Worm (Caenorhabditis elegans) whole organism, L3 larva: ENCODE data around the gene let-99.

ENCODE experiments used
- R02D3.7 ChIP-seq: fragments of 150-350 bp; optimal IDR thresholded peaks from 2 replicates; lab custom pipeline; 2014; ENCODE audit warnings: missing biosample characterization, missing genetic modification characterization
- ZK546.5 ChIP-seq: sonication (generic microtip); optimal IDR thresholded peaks from 2 replicates; lab custom pipeline; 2017; ENCODE audit warnings: missing biosample characterization, missing genetic modification characterization
- aly-2 ChIP-seq: fragments of 150-350 bp; optimal IDR thresholded peaks from 2 replicates; lab custom pipeline; 2014; ENCODE audit warnings: missing biosample characterization, missing genetic modification characterization
- ceh-16 ChIP-seq: sonication (generic microtip); optimal IDR thresholded peaks from 2 replicates; lab custom pipeline; 2017; ENCODE audit warnings: missing biosample characterization, missing genetic modification characterization
- ceh-82 ChIP-seq: fragments of 150-350 bp; optimal IDR thresholded peaks from 2 replicates; lab custom pipeline; 2014; ENCODE audit warnings: missing biosample characterization, missing genetic modification characterization
- ceh-9 ChIP-seq: sonication (generic microtip); optimal IDR thresholded peaks from 2 replicates; lab custom pipeline; 2018; ENCODE audit warnings: missing biosample characterization, missing genetic modification characterization
- daf-12 ChIP-seq: fragments of 150-350 bp; optimal IDR thresholded peaks from 2 replicates; lab custom pipeline; 2014; ENCODE audit warnings: missing biosample characterization, missing genetic modification reagents, missing genetic modification characterization
- egl-27 ChIP-seq: sonication (generic microtip); optimal IDR thresholded peaks from 4 replicates; lab custom pipeline; 2017; ENCODE audit warnings: missing biosample characterization, missing genetic modification reagents, missing genetic modification characterization
- egl-5 ChIP-seq: fragments of 150-350 bp; optimal IDR thresholded peaks from 2 replicates; lab custom pipeline; 2017; ENCODE audit warnings: missing biosample characterization, missing genetic modification reagents, missing genetic modification characterization, inconsistent platforms
- elt-1 ChIP-seq: fragments of 150-350 bp; optimal IDR thresholded peaks from 2 replicates; lab custom pipeline; 2014; ENCODE audit warnings: missing biosample characterization, missing genetic modification characterization
- elt-2 ChIP-seq: sonication (generic microtip); optimal IDR thresholded peaks from 2 replicates; lab custom pipeline; 2016; ENCODE audit warnings: missing genetic modification reagents, mild to moderate bottlenecking, missing genetic modification characterization, missing compliant biosample characterization
- elt-3 ChIP-seq, 3 experiments: fragments of 150-350 bp in 1 of 3; sonication (generic microtip) in 2 of 3; optimal IDR thresholded peaks; 2 replicates in 2 of 3; 4 replicates in 1 of 3; lab custom pipeline; 2014 to 2017; ENCODE audit warnings: missing biosample characterization in 3 of 3, missing genetic modification characterization in 3 of 3
- eor-1 ChIP-seq, 2 experiments: fragments of 150-350 bp; optimal IDR thresholded peaks; 2 replicates each; lab custom pipeline; 2014 to 2018; ENCODE audit warnings: missing biosample characterization in 2 of 2, missing genetic modification characterization in 2 of 2
- fkh-10 ChIP-seq: sonication (generic microtip); optimal IDR thresholded peaks from 2 replicates; lab custom pipeline; 2017; ENCODE audit warnings: missing biosample characterization, missing genetic modification reagents, missing genetic modification characterization
- fkh-2 ChIP-seq: fragments of 150-350 bp; optimal IDR thresholded peaks from 2 replicates; lab custom pipeline; 2014; ENCODE audit warnings: missing biosample characterization, missing genetic modification reagents, missing genetic modification characterization
- hmg-11 ChIP-seq: sonication (generic microtip); optimal IDR thresholded peaks from 2 replicates; lab custom pipeline; 2016; ENCODE audit warnings: missing genetic modification characterization, missing compliant biosample characterization
- lin-15B ChIP-seq: fragments of 150-350 bp; optimal IDR thresholded peaks from 2 replicates; lab custom pipeline; 2014; ENCODE audit warnings: missing biosample characterization, missing genetic modification characterization
- lsy-12 ChIP-seq: sonication (generic microtip); optimal IDR thresholded peaks from 2 replicates; lab custom pipeline; 2016; ENCODE audit warnings: mild to moderate bottlenecking, missing genetic modification characterization, missing compliant biosample characterization
- mdl-1 ChIP-seq: fragments of 150-350 bp; optimal IDR thresholded peaks from 2 replicates; lab custom pipeline; 2014; ENCODE audit warnings: missing biosample characterization, missing genetic modification characterization
- nfya-1 ChIP-seq: sonication (generic microtip); optimal IDR thresholded peaks from 2 replicates; lab custom pipeline; 2017; ENCODE audit warnings: missing genetic modification characterization, mild to moderate bottlenecking, missing compliant biosample characterization, antibody characterized with exemption, moderate library complexity; ENCODE audit not compliant: insufficient read depth
- nhr-11 ChIP-seq: fragments of 150-350 bp; optimal IDR thresholded peaks from 2 replicates; lab custom pipeline; 2014; ENCODE audit warnings: missing biosample characterization, missing genetic modification characterization
- nhr-12 ChIP-seq: fragments of 150-350 bp; optimal IDR thresholded peaks from 2 replicates; lab custom pipeline; 2014; ENCODE audit warnings: missing biosample characterization, missing genetic modification characterization
- nhr-28 ChIP-seq: fragments of 150-350 bp; optimal IDR thresholded peaks from 2 replicates; lab custom pipeline; 2014; ENCODE audit warnings: missing biosample characterization, missing genetic modification characterization
- nhr-43 ChIP-seq: sonication (generic microtip); optimal IDR thresholded peaks from 2 replicates; lab custom pipeline; 2016; ENCODE audit warnings: mild to moderate bottlenecking, missing genetic modification characterization, missing compliant biosample characterization; ENCODE audit not compliant: poor library complexity, severe bottlenecking
- nhr-76 ChIP-seq: fragments of 150-350 bp; sonication (generic microtip); optimal IDR thresholded peaks from 5 replicates; lab custom pipeline; 2014; ENCODE audit warnings: missing biosample characterization, missing genetic modification characterization
- pqm-1 ChIP-seq: fragments of 150-350 bp; optimal IDR thresholded peaks from 2 replicates; lab custom pipeline; 2017; ENCODE audit warnings: missing biosample characterization, missing genetic modification characterization, inconsistent platforms
- skn-1 ChIP-seq: fragments of 150-350 bp; optimal IDR thresholded peaks from 2 replicates; lab custom pipeline; 2014; ENCODE audit warnings: missing biosample characterization, missing genetic modification characterization
- snpc-4 ChIP-seq: fragments of 150-350 bp; optimal IDR thresholded peaks from 2 replicates; lab custom pipeline; 2014; ENCODE audit warnings: missing biosample characterization, missing genetic modification characterization
- tbx-2 ChIP-seq: sonication (generic microtip); optimal IDR thresholded peaks from 2 replicates; lab custom pipeline; 2016; ENCODE audit warnings: mild to moderate bottlenecking, missing genetic modification characterization, missing compliant biosample characterization
- unc-39 ChIP-seq: sonication (generic microtip); optimal IDR thresholded peaks from 4 replicates; lab custom pipeline; 2017; ENCODE audit warnings: missing biosample characterization, missing genetic modification characterization
- zag-1 ChIP-seq: fragments of 150-350 bp; optimal IDR thresholded peaks from 2 replicates; lab custom pipeline; 2014; ENCODE audit warnings: missing biosample characterization, missing genetic modification characterization
- ztf-11 ChIP-seq: fragments of 150-350 bp; optimal IDR thresholded peaks from 2 replicates; lab custom pipeline; 2014; ENCODE audit warnings: missing biosample characterization, missing genetic modification characterization

The let-99 gene

DNA sequence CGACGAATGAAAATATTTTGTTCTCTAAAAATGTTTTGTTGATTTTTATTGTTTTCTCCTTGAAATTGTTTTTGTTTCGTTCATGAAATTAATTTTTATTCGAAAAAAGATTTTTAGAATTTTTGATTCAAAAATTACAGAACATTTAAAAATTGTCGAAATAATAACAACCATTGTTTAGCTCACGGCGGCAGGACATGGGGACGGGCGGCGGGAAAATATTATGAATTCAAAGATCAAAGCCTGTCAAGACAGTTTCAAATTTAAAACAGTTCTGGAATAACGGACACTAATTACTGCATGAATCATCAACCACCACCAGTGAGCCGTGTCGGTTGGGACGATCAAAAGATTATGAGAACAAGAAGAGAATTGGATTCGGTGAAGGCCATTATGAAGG, 7.1 kb upstream of the let-99 start, which contains the start of gene snb-7:
TSS of gene snb-7 (plus strand) at position 301 of the 400 bp plus-strand sequence.
- TF ChIP-seq elt-3 (tag; optimal IDR thresholded peaks at IDR 0.05; lab: Kevin White, UChicago) (no peak), hmg-11 (tag; lab: Kevin White, UChicago) (no peak), zag-1 (no peak)

DNA sequence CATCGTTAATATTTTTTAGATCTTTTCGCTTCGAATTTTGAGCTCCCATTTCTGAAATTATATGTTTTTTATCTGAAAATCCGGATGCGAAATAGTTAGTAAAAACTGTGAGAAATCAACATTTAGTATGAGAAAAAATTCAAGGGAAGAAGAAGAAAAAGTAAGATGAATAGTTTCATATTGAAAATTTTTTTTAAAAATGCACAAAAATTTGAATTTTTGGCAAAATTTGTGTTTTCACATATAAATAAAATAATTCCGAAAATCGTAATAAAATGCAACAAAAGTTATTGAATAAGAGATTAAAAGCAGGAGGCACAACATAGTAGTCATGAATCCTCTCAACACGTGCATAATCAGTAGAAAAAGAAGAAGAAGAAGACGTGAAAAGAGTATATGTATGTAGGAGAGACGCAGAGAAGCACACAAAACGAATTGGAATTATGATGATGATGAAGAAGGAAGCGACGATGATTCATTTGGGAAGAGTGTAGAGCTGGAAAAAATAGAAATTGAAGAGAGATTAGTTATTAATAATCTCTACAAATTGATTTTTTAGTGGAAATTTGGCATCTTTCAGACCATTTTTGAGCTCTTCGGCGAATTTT, 1.6 kb upstream of the let-99 start, which contains the start of gene eak-7:
TSS of gene eak-7 (minus strand) at position 51 of the 608 bp plus-strand sequence.
- TF ChIP-seq snpc-4, result no peak
- no peak for TF ChIP-seq fkh-2
- TF ChIP-seq lsy-12 (tag; lab: Kevin White, UChicago), result no peak
- no peak for TF ChIP-seq ZK546.5 (tag; lab: Kevin White, UChicago)
- no peak for TF ChIP-seq elt-2 (tag; lab: Kevin White, UChicago)
- no peak for TF ChIP-seq nhr-28 (tag; lab: Kevin White, UChicago)
- no peak for TF ChIP-seq zag-1
- TF ChIP-seq aly-2 (tag; lab: Kevin White, UChicago), result no peak
- TF ChIP-seq nfya-1 (tag; lab: Kevin White, UChicago), result no peak
- no peak for TF ChIP-seq nhr-12 (tag; lab: Kevin White, UChicago)
- TF ChIP-seq lin-15B (tag; lab: Kevin White, UChicago), result no peak
- TF ChIP-seq nhr-11 (tag; lab: Kevin White, UChicago), result no peak
- TF ChIP-seq R02D3.7, result no peak
- TF ChIP-seq hmg-11 (tag; lab: Kevin White, UChicago), result no peak
- TF ChIP-seq unc-39 (tag; lab: Kevin White, UChicago), result no peak
- TF ChIP-seq ceh-9, result no peak
- TF ChIP-seq fkh-10 (GFP tag; lab: Kevin White, UChicago), result no peak
- no peak for TF ChIP-seq ceh-16
- TF ChIP-seq egl-27 (tag; lab: Kevin White, UChicago), result no peak

DNA sequence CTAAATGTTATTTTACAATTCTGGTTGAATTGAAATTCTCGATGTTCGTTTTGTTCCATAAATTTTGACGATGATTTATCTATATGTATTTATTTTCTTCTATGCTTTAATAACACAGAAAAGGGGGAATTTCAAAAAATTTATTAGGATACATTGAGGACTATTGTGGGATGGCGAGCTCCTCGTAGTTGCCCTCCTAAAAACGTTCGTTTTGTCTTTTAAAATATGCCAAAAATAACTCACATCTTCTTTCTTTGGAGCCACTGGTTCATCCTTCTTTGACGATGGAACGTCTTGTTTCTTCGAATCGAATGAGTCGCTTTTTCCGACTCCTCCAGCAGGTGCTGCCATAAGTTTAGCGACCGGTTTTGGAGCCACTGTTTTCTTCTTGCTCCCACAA, 2.9 kb downstream of the let-99 start:
- TF ChIP-seq egl-5 (tag; lab: Kevin White, UChicago), result no peak
- no peak for TF ChIP-seq nhr-28 (tag; lab: Kevin White, UChicago)
- TF ChIP-seq fkh-10 (GFP tag; lab: Kevin White, UChicago), result no peak
- no peak for TF ChIP-seq hmg-11 (tag; lab: Kevin White, UChicago)
- no peak for TF ChIP-seq pqm-1
- TF ChIP-seq mdl-1 (tag; lab: Kevin White, UChicago), result no peak
- no peak for TF ChIP-seq ztf-11 (tag; lab: Kevin White, UChicago)

DNA sequence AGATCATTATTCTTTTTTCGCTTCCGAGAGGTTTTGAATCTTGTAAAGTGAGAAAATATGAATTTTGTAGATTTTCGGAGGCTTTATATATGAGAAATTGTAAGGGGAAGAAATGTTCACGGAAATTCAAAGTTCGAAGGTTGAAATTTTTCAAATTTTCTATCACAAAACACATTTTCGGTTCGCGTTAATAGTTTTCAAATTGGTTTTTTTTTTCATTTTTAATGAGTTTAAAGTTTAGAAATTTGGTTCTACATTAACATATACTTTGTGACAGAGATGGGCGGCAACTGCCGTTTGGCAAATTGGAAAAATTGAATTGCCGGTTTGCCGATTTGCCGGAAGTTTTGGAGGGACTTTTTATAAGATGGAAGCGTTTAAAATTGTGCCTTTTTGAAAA, 3.4 kb downstream of the let-99 start, which contains the start of gene K08E7.4:
TSS of gene K08E7.4 (minus strand) at position 101 of the 400 bp plus-strand sequence.
- no peak for TF ChIP-seq elt-3 (tag; optimal IDR thresholded peaks at IDR 0.05; lab: Kevin White, UChicago)

DNA sequence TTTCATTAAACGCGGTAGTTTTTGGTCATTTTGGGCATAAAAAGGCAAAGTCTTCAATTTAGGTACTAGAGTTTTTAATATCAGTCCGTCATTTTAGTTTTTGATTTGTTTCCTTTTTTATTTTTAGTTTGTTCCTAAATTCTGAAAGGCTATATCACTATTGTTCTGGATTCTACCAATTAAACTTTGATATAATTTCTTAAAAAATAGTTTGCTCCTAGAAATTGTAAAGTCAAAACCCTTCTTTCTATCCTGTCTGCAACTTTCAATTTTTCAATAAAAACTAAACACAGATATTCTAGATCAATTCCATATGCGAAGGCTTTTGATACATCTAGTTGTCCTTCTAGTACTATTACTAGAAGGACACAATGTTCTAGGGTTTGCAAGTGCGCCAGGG, 5.4 kb downstream of the let-99 start, which contains the start of gene K08E7.5:
TSS of gene K08E7.5 (plus strand) at position 301 of the 400 bp plus-strand sequence.
- TF ChIP-seq skn-1 (tag; lab: Kevin White, UChicago) (no peak), tbx-2 (tag; lab: Kevin White, UChicago) (no peak), fkh-2 (no peak), elt-1 (tag; lab: Kevin White, UChicago) (no peak), ceh-82 (tag; lab: Kevin White, UChicago) (no peak), nhr-76 (tag; lab: Kevin White, UChicago) (no peak), elt-3 (tag; optimal IDR thresholded peaks at IDR 0.05; lab: Kevin White, UChicago) (no peak), daf-12 (tag; lab: Kevin White, UChicago) (no peak), unc-39 (tag; lab: Kevin White, UChicago) (no peak), egl-27 (tag; lab: Kevin White, UChicago) (no peak), nfya-1 (tag; lab: Kevin White, UChicago) (no peak), eor-1 (tag; optimal IDR thresholded peaks at IDR 0.05; lab: Kevin White, UChicago) (no peak), zag-1 (no peak), snpc-4 (no peak), nhr-43 (tag; lab: Kevin White, UChicago) (no peak), nhr-11 (tag; lab: Kevin White, UChicago) (no peak), pqm-1 (no peak)
- TF ChIP-seq, all 47 proteins: peak for 0
